Fruit fly (Drosophila melanogaster) whole organism, embryonic: Measurements from ENCODE around the gene Osi18.

ENCODE experiments used
- Blimp-1 ChIP-seq: fragments of 200-800 bp; sonication (Bioruptor generic); optimal IDR thresholded peaks from 3 replicates; lab custom pipeline; 2018; ENCODE audit warnings: missing biosample characterization, missing genetic modification characterization, mild to moderate bottlenecking, moderate library complexity, missing genetic modification reagents
- CG1024 ChIP-seq: fragments of 200-800 bp; sonication (Bioruptor generic); IDR thresholded peaks from 2 replicates; pipeline ENCODE4 v1.3.6; 2022; ENCODE audit warnings: missing biosample characterization, missing genetic modification characterization
- CG13123 ChIP-seq: fragments of 200-800 bp; sonication (Bioruptor generic); optimal IDR thresholded peaks from 2 replicates; lab custom pipeline; 2016; ENCODE audit warnings: missing biosample characterization, missing genetic modification characterization
- CG14050 ChIP-seq: fragments of 200-800 bp; sonication (Bioruptor generic); IDR thresholded peaks from 3 replicates; pipeline ENCODE4 v1.3.6; 2022; ENCODE audit warnings: missing biosample characterization, missing genetic modification characterization
- CG15479 ChIP-seq: fragments of 200-800 bp; sonication (Bioruptor generic); optimal IDR thresholded peaks from 3 replicates; lab custom pipeline; 2019; ENCODE audit warnings: missing biosample characterization, mild to moderate bottlenecking, missing genetic modification characterization, moderate library complexity
- CG16815 ChIP-seq: fragments of 200-800 bp; sonication (Bioruptor generic); optimal IDR thresholded peaks from 3 replicates; lab custom pipeline; 2017; ENCODE audit warnings: missing biosample characterization, mild to moderate bottlenecking, missing genetic modification characterization
- CG17186 ChIP-seq: fragments of 200-800 bp; sonication (Bioruptor generic); optimal IDR thresholded peaks from 3 replicates; lab custom pipeline; 2017; ENCODE audit warnings: missing biosample characterization, missing genetic modification reagents, missing genetic modification characterization
- CG17912 ChIP-seq: fragments of 200-800 bp; sonication (Bioruptor generic); optimal IDR thresholded peaks from 2 replicates; lab custom pipeline; 2018; ENCODE audit warnings: missing biosample characterization, mild to moderate bottlenecking, missing genetic modification characterization
- CG3995 ChIP-seq: fragments of 200-800 bp; sonication (Bioruptor generic); optimal IDR thresholded peaks from 3 replicates; lab custom pipeline; 2016; ENCODE audit warnings: missing biosample characterization, missing genetic modification characterization
- CG4360 ChIP-seq: fragments of 200-800 bp; sonication (Bioruptor generic); IDR thresholded peaks from 2 replicates; pipeline ENCODE4 v1.3.6; 2022; ENCODE audit warnings: missing biosample characterization, missing genetic modification characterization
- CG7963 ChIP-seq: fragments of 200-800 bp; sonication (Bioruptor generic); IDR thresholded peaks from 3 replicates; pipeline ENCODE4 v1.3.6; 2022; ENCODE audit warnings: missing biosample characterization, missing genetic modification characterization; ENCODE audit not compliant: partially characterized antibody
- CG7987 ChIP-seq: fragments of 200-800 bp; sonication (Bioruptor generic); optimal IDR thresholded peaks from 2 replicates; lab custom pipeline; 2018; ENCODE audit warnings: missing biosample characterization, mild to moderate bottlenecking, missing genetic modification characterization, moderate library complexity
- CG8089 ChIP-seq: fragments of 200-800 bp; sonication (Bioruptor generic); optimal IDR thresholded peaks from 3 replicates; lab custom pipeline; 2016; ENCODE audit warnings: missing biosample characterization, missing genetic modification characterization
- CG8359 ChIP-seq: fragments of 200-800 bp; sonication (Bioruptor generic); optimal IDR thresholded peaks from 2 replicates; lab custom pipeline; 2017; ENCODE audit warnings: missing biosample characterization, mild to moderate bottlenecking, missing genetic modification characterization, borderline replicate concordance
- CG8388 ChIP-seq: fragments of 200-800 bp; sonication (Bioruptor generic); optimal IDR thresholded peaks from 2 replicates; lab custom pipeline; 2019; ENCODE audit warnings: missing biosample characterization, mild to moderate bottlenecking, missing genetic modification characterization, moderate library complexity
- CG9215 ChIP-seq: fragments of 200-800 bp; sonication (Bioruptor generic); IDR thresholded peaks from 2 replicates; pipeline ENCODE4 v1.3.6; 2022; ENCODE audit warnings: missing biosample characterization, missing genetic modification characterization
- CG9932 ChIP-seq: fragments of 200-800 bp; sonication (Bioruptor generic); IDR thresholded peaks from 2 replicates; pipeline ENCODE4 v1.3.6; 2022; ENCODE audit warnings: missing biosample characterization, missing genetic modification characterization
- Doc2 ChIP-seq: fragments of 200-800 bp; sonication (Bioruptor generic); IDR thresholded peaks from 2 replicates; pipeline ENCODE4 v1.3.6; 2022; ENCODE audit warnings: missing biosample characterization, missing genetic modification characterization
- Dp ChIP-seq: fragments of 200-800 bp; sonication (Bioruptor generic); optimal IDR thresholded peaks from 2 replicates; lab custom pipeline; 2018; ENCODE audit warnings: missing biosample characterization, mild to moderate bottlenecking, missing genetic modification characterization, moderate library complexity
- E2f1 ChIP-seq: fragments of 200-800 bp; sonication (Bioruptor generic); IDR thresholded peaks from 2 replicates; pipeline ENCODE4 v1.3.6; 2022; ENCODE audit warnings: missing biosample characterization, missing genetic modification characterization
- Fer2 ChIP-seq: fragments of 200-800 bp; sonication (Bioruptor generic); optimal IDR thresholded peaks from 2 replicates; lab custom pipeline; 2018; ENCODE audit warnings: missing biosample characterization, mild to moderate bottlenecking, missing genetic modification characterization, moderate library complexity
- Hr51 ChIP-seq, 2 experiments: fragments of 200-800 bp; sonication (Bioruptor generic); optimal IDR thresholded peaks; 2 replicates in 1 of 2; 3 replicates in 1 of 2; lab custom pipeline; 2016 to 2018; ENCODE audit warnings: missing biosample characterization in 2 of 2, missing genetic modification characterization in 2 of 2, mild to moderate bottlenecking in 1 of 2, moderate library complexity in 1 of 2
- Nf-YA ChIP-seq: fragments of 200-800 bp; sonication (Bioruptor generic); IDR thresholded peaks from 2 replicates; pipeline ENCODE4 v1.3.6; 2022; ENCODE audit warnings: missing biosample characterization, missing genetic modification characterization
- Oaz ChIP-seq: fragments of 200-800 bp; sonication (Bioruptor generic); IDR thresholded peaks from 2 replicates; pipeline ENCODE4 v1.3.6; 2022; ENCODE audit warnings: missing biosample characterization, missing genetic modification characterization
- Poxn ChIP-seq: fragments of 200-800 bp; sonication (Bioruptor generic); IDR thresholded peaks from 2 replicates; pipeline ENCODE4 v1.3.6; 2022; ENCODE audit warnings: missing biosample characterization, missing genetic modification characterization
- Rfx ChIP-seq: fragments of 200-800 bp; sonication (Bioruptor generic); IDR thresholded peaks from 2 replicates; pipeline ENCODE4 v1.3.6; 2022; ENCODE audit warnings: missing biosample characterization, missing genetic modification characterization
- Six4 ChIP-seq: fragments of 200-800 bp; sonication (Bioruptor generic); optimal IDR thresholded peaks from 2 replicates; lab custom pipeline; 2016; ENCODE audit warnings: missing biosample characterization, missing genetic modification characterization
- TFAM ChIP-seq: fragments of 200-800 bp; sonication (Bioruptor generic); optimal IDR thresholded peaks from 2 replicates; lab custom pipeline; 2017; ENCODE audit warnings: missing biosample characterization, missing genetic modification characterization, inconsistent platforms
- Xrp1 ChIP-seq: fragments of 200-800 bp; sonication (Bioruptor generic); IDR thresholded peaks from 2 replicates; pipeline ENCODE4 v1.3.6; 2022; ENCODE audit warnings: missing biosample characterization, missing genetic modification characterization
- YL-1 ChIP-seq: fragments of 200-800 bp; sonication (Bioruptor generic); optimal IDR thresholded peaks from 3 replicates; lab custom pipeline; 2017; ENCODE audit warnings: missing biosample characterization, mild to moderate bottlenecking, missing genetic modification characterization
- ap ChIP-seq: fragments of 200-800 bp; sonication (Bioruptor generic); IDR thresholded peaks from 2 replicates; pipeline ENCODE4 v1.3.6; 2022; ENCODE audit warnings: missing biosample characterization, missing genetic modification characterization
- cato ChIP-seq: fragments of 200-800 bp; sonication (Bioruptor generic); optimal IDR thresholded peaks from 2 replicates; lab custom pipeline; 2016; ENCODE audit warnings: missing biosample characterization, missing genetic modification characterization, borderline replicate concordance
- caup ChIP-seq: fragments of 200-800 bp; sonication (Bioruptor generic); optimal IDR thresholded peaks from 3 replicates; lab custom pipeline; 2017; ENCODE audit warnings: missing biosample characterization, mild to moderate bottlenecking, missing genetic modification characterization, moderate library complexity; ENCODE audit not compliant: severe bottlenecking
- corto ChIP-seq: fragments of 200-800 bp; sonication (Bioruptor generic); optimal IDR thresholded peaks from 2 replicates; lab custom pipeline; 2016; ENCODE audit warnings: missing biosample characterization, mild to moderate bottlenecking, missing genetic modification characterization, moderate library complexity
- dm ChIP-seq: fragments of 200-800 bp; sonication (Bioruptor generic); optimal IDR thresholded peaks from 3 replicates; lab custom pipeline; 2016; ENCODE audit warnings: missing biosample characterization, missing genetic modification characterization
- dmrt11E ChIP-seq: fragments of 200-800 bp; sonication (Bioruptor generic); optimal IDR thresholded peaks from 3 replicates; lab custom pipeline; 2018; ENCODE audit warnings: missing biosample characterization, mild to moderate bottlenecking, missing genetic modification characterization, moderate library complexity
- esg ChIP-seq: fragments of 200-800 bp; sonication (Bioruptor generic); conservative IDR thresholded peaks from 2 replicates; pipeline ENCODE4 v1.3.6; 2022; ENCODE audit warnings: missing biosample characterization, missing genetic modification characterization
- grn ChIP-seq: fragments of 200-800 bp; sonication (Bioruptor generic); optimal IDR thresholded peaks from 3 replicates; lab custom pipeline; 2017; ENCODE audit warnings: missing biosample characterization, missing genetic modification characterization
- hbn ChIP-seq: fragments of 200-800 bp; sonication (Bioruptor generic); IDR thresholded peaks from 2 replicates; pipeline ENCODE4 v1.3.6; 2022; ENCODE audit warnings: missing biosample characterization, missing genetic modification characterization; ENCODE audit not compliant: partially characterized antibody
- knrl ChIP-seq: fragments of 200-800 bp; sonication (Bioruptor generic); IDR thresholded peaks from 3 replicates; pipeline ENCODE4 v1.3.6; 2022; ENCODE audit warnings: missing biosample characterization, missing genetic modification characterization; ENCODE audit not compliant: partially characterized antibody
- nerfin-2 ChIP-seq: fragments of 200-800 bp; sonication (Bioruptor generic); IDR thresholded peaks from 2 replicates; pipeline ENCODE4 v1.3.6; 2022; ENCODE audit warnings: missing biosample characterization, missing genetic modification characterization; ENCODE audit not compliant: partially characterized antibody
- otp ChIP-seq: fragments of 200-800 bp; sonication (Bioruptor generic); IDR thresholded peaks from 3 replicates; pipeline ENCODE4, ENCODE4 v1.3.6; 2022; ENCODE audit warnings: missing biosample characterization, missing genetic modification characterization
- prd ChIP-seq, 3 experiments: fragments of >200 bp in 2 of 3; fragments of 200-800 bp in 1 of 3; sonication (Bioruptor generic) in 1 of 3; optimal IDR thresholded peaks in 2 of 3; IDR thresholded peaks in 1 of 3; 2 replicates in 2 of 3; 3 replicates in 1 of 3; pipeline versions ENCODE4 v1.3.6 to Lab custom; 2017 to 2022; ENCODE audit warnings: missing biosample characterization in 1 of 3, missing genetic modification characterization in 1 of 3
- pzg ChIP-seq: fragments of 200-800 bp; sonication (Bioruptor generic); optimal IDR thresholded peaks from 3 replicates; lab custom pipeline; 2018; ENCODE audit warnings: missing biosample characterization, mild to moderate bottlenecking, missing genetic modification characterization, moderate library complexity
- ro ChIP-seq: fragments of 200-800 bp; sonication (Bioruptor generic); IDR thresholded peaks from 2 replicates; pipeline ENCODE4 v1.3.6; 2022; ENCODE audit warnings: missing biosample characterization, missing genetic modification characterization
- run ChIP-seq: fragments of 200-800 bp; sonication (Bioruptor generic); optimal IDR thresholded peaks from 3 replicates; lab custom pipeline; 2018; ENCODE audit warnings: missing biosample characterization, mild to moderate bottlenecking, missing genetic modification characterization
- sob ChIP-seq: fragments of 200-800 bp; sonication (Bioruptor generic); IDR thresholded peaks from 2 replicates; pipeline ENCODE4 v1.3.6; 2022; ENCODE audit warnings: missing biosample characterization, missing genetic modification characterization
- stc ChIP-seq: fragments of 200-800 bp; sonication (Bioruptor generic); IDR thresholded peaks from 2 replicates; pipeline ENCODE4 v1.3.6; 2022; ENCODE audit warnings: missing biosample characterization, missing genetic modification characterization

Gene Osi18

dm6 chr3R:6352893-6353623, 23.0 kb downstream of the Osi18 start (continued):
- no peak for TF ChIP-seq Nf-YA (GFP tag; lab: Robert Waterston, UW)
- no peak for TF ChIP-seq knrl (GFP tag; lab: Robert Waterston, UW)
- TF ChIP-seq run = peak; percentile 17
- TF ChIP-seq CG9215 (GFP tag; lab: Robert Waterston, UW) = no peak
- no peak for TF ChIP-seq CG17912 (GFP tag; lab: Kevin White, UChicago)
- no peak for TF ChIP-seq CG15479 (GFP tag; lab: Kevin White, UChicago)
- no peak for TF ChIP-seq Rfx (GFP tag; lab: Robert Waterston, UW)
- no peak for TF ChIP-seq corto (GFP tag; lab: Kevin White, UChicago)
- TF ChIP-seq pzg (GFP tag; lab: Kevin White, UChicago) = no peak
- no peak for TF ChIP-seq prd (optimal IDR thresholded peaks at IDR 0.05; lab: Kevin White, UChicago)
- no peak; the same call in 2 of the 3 replicates for TF ChIP-seq prd (GFP tag; IDR thresholded peaks at IDR 0.05; lab: Robert Waterston, UW)
- TF ChIP-seq grn (GFP tag; lab: Kevin White, UChicago) = no peak
- no peak for TF ChIP-seq Six4
- TF ChIP-seq CG4360 (GFP tag; lab: Robert Waterston, UW) = peak; percentile 76
- no peak for TF ChIP-seq Poxn
- TF ChIP-seq CG7987 (GFP tag; lab: Kevin White, UChicago) = no peak
- TF ChIP-seq Oaz (GFP tag; lab: Robert Waterston, UW) = no peak
- no peak for TF ChIP-seq CG13123 (GFP tag; lab: Kevin White, UChicago)
- no peak for TF ChIP-seq YL-1 (GFP tag; lab: Kevin White, UChicago)
- no peak for TF ChIP-seq hbn (GFP tag; lab: Robert Waterston, UW)
- TF ChIP-seq Xrp1 = peak; percentile 38; the same call in 1 of the 2 replicates
- TF ChIP-seq CG3995 = no peak
- peak; percentile 5 for TF ChIP-seq CG8388 (GFP tag; lab: Kevin White, UChicago)
- TF ChIP-seq stc (GFP tag; lab: Robert Waterston, UW) = 0 out of 2 replicates have a peak, but pooled peaks have one; percentile 10
- no peak for TF ChIP-seq CG8089
- no peak for TF ChIP-seq ro (GFP tag; lab: Robert Waterston, UW)
- TF ChIP-seq Fer2 (tag; lab: Kevin White, UChicago) = no peak
- TF ChIP-seq esg = no peak
- TF ChIP-seq CG1024 (GFP tag; lab: Robert Waterston, UW) = no peak
- no peak for TF ChIP-seq sob
- no peak for TF ChIP-seq CG17186 (GFP tag; lab: Kevin White, UChicago)
- TF ChIP-seq nerfin-2 = no peak
- TF ChIP-seq CG16815 (GFP tag; lab: Kevin White, UChicago) = peak; percentile 32
- peak in 1 of 2 experiments; percentile 66 for TF ChIP-seq Hr51 (GFP tag; optimal IDR thresholded peaks at IDR 0.05; lab: Kevin White, UChicago)
- TF ChIP-seq otp (GFP tag; lab: Robert Waterston, UW) = 0 out of 3 replicates have a peak, but pooled peaks have one; percentile 9
- 0 out of 2 replicates have a peak, but pooled peaks have one; percentile 29 for TF ChIP-seq ap (GFP tag; lab: Robert Waterston, UW)
- no peak for TF ChIP-seq TFAM (GFP tag; lab: Kevin White, UChicago)
- TF ChIP-seq CG9932 (GFP tag; lab: Robert Waterston, UW) = no peak
- no peak for TF ChIP-seq caup
- no peak for TF ChIP-seq Dp (GFP tag; lab: Kevin White, UChicago)
- peak; percentile 12 for TF ChIP-seq dmrt11E
- peak; percentile 33 for TF ChIP-seq Blimp-1 (GFP tag; lab: Kevin White, UChicago)
- TF ChIP-seq CG7963 (GFP tag; lab: Robert Waterston, UW) = no peak
- no peak for TF ChIP-seq CG8359 (GFP tag; lab: Kevin White, UChicago)
- TF ChIP-seq Doc2 (GFP tag; lab: Robert Waterston, UW) = no peak
- no peak for TF ChIP-seq CG14050 (GFP tag; lab: Robert Waterston, UW)
- no peak for TF ChIP-seq E2f1 (GFP tag; lab: Robert Waterston, UW)
- TF ChIP-seq cato (GFP tag; lab: Kevin White, UChicago) = no peak
- no peak for TF ChIP-seq dm (GFP tag; lab: Kevin White, UChicago)
